Worm (Caenorhabditis elegans): ENCODE data around the gene klf-3.

DNA sequence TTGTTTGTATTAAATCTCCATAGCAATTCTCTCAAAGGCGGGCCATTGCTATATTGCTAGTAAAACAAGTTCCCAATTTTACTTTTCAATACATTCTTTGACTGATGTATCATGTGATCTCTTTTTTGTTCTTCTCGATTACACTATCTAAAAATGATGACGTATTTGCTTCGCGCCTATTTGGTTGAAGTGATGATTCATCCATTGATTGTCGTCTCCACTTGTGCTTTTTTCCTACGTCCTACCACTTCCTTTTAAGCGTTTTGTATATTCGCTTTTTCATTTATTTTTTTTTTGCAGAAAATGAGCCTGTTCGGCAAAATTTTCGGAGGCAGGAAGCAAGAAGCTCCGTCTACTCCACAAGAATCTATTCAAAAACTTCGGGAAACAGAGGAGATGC, 27.3 kb upstream of the klf-3 start, which contains the start of gene vps-32.1:
- TF ChIP-seq him-1 (tag; optimal IDR thresholded peaks at IDR 0.05) (no peak), W03F9.2 (tag; optimal IDR thresholded peaks at IDR 0.05) (no peak), dao-5 (tag; optimal IDR thresholded peaks at IDR 0.05) (no peak)

All from whole organism, L4/young adult.